Worm (Caenorhabditis elegans) whole organism, L4 larva: ENCODE measurements around the gene clc-7.

ENCODE experiments used
- D1046.2 ChIP-seq: fragments of 200-800 bp; sonication (Bioruptor generic); IDR thresholded peaks from 2 replicates; pipeline ENCODE4 v1.3.6; 2022; ENCODE audit warnings: missing genetic modification characterization, missing compliant biosample characterization
- R02D3.7 ChIP-seq: fragments of 150-350 bp; sonication (generic microtip); optimal IDR thresholded peaks from 3 replicates; lab custom pipeline; 2014; ENCODE audit warnings: missing biosample characterization, missing genetic modification characterization
- T20F7.1 ChIP-seq: fragments of 200-800 bp; sonication (Bioruptor generic); optimal IDR thresholded peaks from 2 replicates; lab custom pipeline; 2018; ENCODE audit warnings: mild to moderate bottlenecking, missing genetic modification characterization, missing compliant biosample characterization
- Y75B8A.6 ChIP-seq: fragments of 200-800 bp; sonication (Bioruptor generic); IDR thresholded peaks from 2 replicates; pipeline ENCODE4 v1.3.6; 2022; ENCODE audit warnings: missing genetic modification reagents, missing genetic modification characterization, missing compliant biosample characterization
- aha-1 ChIP-seq: fragments of 150-350 bp; peaks from one replicate; lab custom pipeline; 2014; ENCODE audit warnings: missing biosample characterization, missing genetic modification characterization
- aly-2 ChIP-seq: sonication (generic microtip); optimal IDR thresholded peaks from 2 replicates; lab custom pipeline; 2018; ENCODE audit warnings: missing biosample characterization, missing genetic modification characterization
- arid-1 ChIP-seq: fragments of 200-800 bp; sonication (Bioruptor generic); conservative IDR thresholded peaks from 2 replicates; pipeline ENCODE4 v1.3.6; 2022; ENCODE audit warnings: missing genetic modification reagents, missing genetic modification characterization, missing compliant biosample characterization
- attf-4 ChIP-seq: sonication (generic microtip); optimal IDR thresholded peaks from 3 replicates; lab custom pipeline; 2017; ENCODE audit warnings: missing biosample characterization, missing genetic modification characterization
- ceh-20 ChIP-seq: fragments of 200-800 bp; sonication (Bioruptor generic); IDR thresholded peaks from 2 replicates; pipeline ENCODE4 v1.3.6; 2022; ENCODE audit warnings: missing genetic modification reagents, missing genetic modification characterization, missing compliant biosample characterization
- cey-2 ChIP-seq: sonication (generic microtip); optimal IDR thresholded peaks from 3 replicates; lab custom pipeline; 2017; ENCODE audit warnings: missing genetic modification characterization, mild to moderate bottlenecking, missing compliant biosample characterization, antibody characterized with exemption, borderline replicate concordance; ENCODE audit not compliant: insufficient read depth
- daf-12 ChIP-seq: fragments of 150-350 bp; optimal IDR thresholded peaks from 2 replicates; lab custom pipeline; 2014; ENCODE audit warnings: missing biosample characterization, missing genetic modification reagents, missing genetic modification characterization
- daf-8 ChIP-seq: fragments of 200-800 bp; sonication (Bioruptor generic); IDR thresholded peaks from 2 replicates; pipeline ENCODE4 v1.3.6; 2022; ENCODE audit warnings: missing genetic modification characterization, missing compliant biosample characterization
- dmd-6 ChIP-seq: fragments of 200-800 bp; sonication (Bioruptor generic); IDR thresholded peaks from 2 replicates; pipeline ENCODE4 v1.3.6; 2022; ENCODE audit warnings: missing genetic modification reagents, missing genetic modification characterization, missing compliant biosample characterization
- dmd-9 ChIP-seq: fragments of 200-800 bp; sonication (Bioruptor generic); IDR thresholded peaks from 2 replicates; pipeline ENCODE4 v1.3.6; 2022; ENCODE audit warnings: missing genetic modification reagents, missing genetic modification characterization, missing compliant biosample characterization
- dpl-1 ChIP-seq: fragments of 150-350 bp; optimal IDR thresholded peaks from 2 replicates; lab custom pipeline; 2014; ENCODE audit warnings: missing biosample characterization, missing genetic modification reagents, missing genetic modification characterization
- duxl-1 ChIP-seq: sonication (generic microtip); optimal IDR thresholded peaks from 2 replicates; lab custom pipeline; 2016; ENCODE audit warnings: mild to moderate bottlenecking, missing genetic modification characterization, moderate library complexity, missing compliant biosample characterization; ENCODE audit not compliant: poor library complexity
- dve-1 ChIP-seq: sonication (generic microtip); optimal IDR thresholded peaks from 2 replicates; lab custom pipeline; 2017; ENCODE audit warnings: antibody characterized with exemption, mild to moderate bottlenecking, missing genetic modification characterization, missing compliant biosample characterization; ENCODE audit not compliant: insufficient read depth
- fkh-10 ChIP-seq: fragments of 150-350 bp; optimal IDR thresholded peaks from 2 replicates; lab custom pipeline; 2014; ENCODE audit warnings: missing biosample characterization, missing genetic modification reagents, missing genetic modification characterization
- fos-1 ChIP-seq: fragments of 150-350 bp; optimal IDR thresholded peaks from 2 replicates; lab custom pipeline; 2014; ENCODE audit warnings: missing biosample characterization, missing genetic modification characterization
- hif-1 ChIP-seq, 2 experiments: sonication (generic microtip); optimal IDR thresholded peaks; 2 replicates each; lab custom pipeline; 2016 to 2017; ENCODE audit warnings: missing compliant biosample characterization in 2 of 2, missing genetic modification characterization in 2 of 2, missing genetic modification reagents in 2 of 2, missing genotype in 2 of 2, mild to moderate bottlenecking in 1 of 2
- hlh-11 ChIP-seq: fragments of 200-800 bp; sonication (Bioruptor generic); optimal IDR thresholded peaks from 2 replicates; lab custom pipeline; 2018; ENCODE audit warnings: mild to moderate bottlenecking, missing genetic modification characterization, missing compliant biosample characterization
- hlh-30 ChIP-seq: sonication (generic microtip); optimal IDR thresholded peaks from 2 replicates; lab custom pipeline; 2017; ENCODE audit warnings: antibody characterized with exemption, mild to moderate bottlenecking, missing genetic modification characterization, missing compliant biosample characterization; ENCODE audit not compliant: insufficient read depth
- lin-29 ChIP-seq: fragments of 200-800 bp; sonication (Bioruptor generic); IDR thresholded peaks from 2 replicates; pipeline ENCODE4 v1.3.6; 2022; ENCODE audit warnings: missing genetic modification reagents, missing genetic modification characterization, missing compliant biosample characterization
- mdl-1 ChIP-seq, 2 experiments: fragments of 150-350 bp in 1 of 2; sonication (generic microtip) in 1 of 2; optimal IDR thresholded peaks; 2 replicates each; lab custom pipeline; 2014 to 2017; ENCODE audit warnings: missing biosample characterization in 2 of 2, missing genetic modification characterization in 2 of 2
- mep-1 ChIP-seq: fragments of 150-350 bp; sonication (generic microtip); optimal IDR thresholded peaks from 3 replicates; lab custom pipeline; 2014; ENCODE audit warnings: missing biosample characterization, missing genetic modification characterization
- mes-2 ChIP-seq: sonication (generic microtip); optimal IDR thresholded peaks from 2 replicates; lab custom pipeline; 2016; ENCODE audit warnings: missing genotype, mild to moderate bottlenecking, missing genetic modification characterization, missing compliant biosample characterization; ENCODE audit not compliant: poor library complexity, severe bottlenecking
- nhr-237 ChIP-seq: sonication (generic microtip); optimal IDR thresholded peaks from 2 replicates; lab custom pipeline; 2017; ENCODE audit warnings: missing biosample characterization, missing genetic modification characterization
- nhr-41 ChIP-seq: fragments of 200-800 bp; sonication (Bioruptor generic); IDR thresholded peaks from 2 replicates; pipeline ENCODE4 v1.3.6; 2022; ENCODE audit warnings: missing genetic modification reagents, missing genetic modification characterization, missing compliant biosample characterization
- nhr-6 ChIP-seq: fragments of 150-350 bp; optimal IDR thresholded peaks from 2 replicates; lab custom pipeline; 2014; ENCODE audit warnings: missing biosample characterization, missing genetic modification characterization
- pha-4 ChIP-seq, 2 experiments: fragments of 150-350 bp in 1 of 2; fragments of 200-800 bp in 1 of 2; sonication (Bioruptor generic) in 1 of 2; IDR thresholded peaks in 1 of 2; optimal IDR thresholded peaks in 1 of 2; 2 replicates each; pipeline versions ENCODE4 v1.3.6 to Lab custom; 2014 to 2022; ENCODE audit warnings: missing genetic modification characterization in 2 of 2, missing genetic modification reagents in 2 of 2, missing biosample characterization in 1 of 2, missing compliant biosample characterization in 1 of 2
- rbr-2 ChIP-seq: sonication (generic microtip); optimal IDR thresholded peaks from 2 replicates; lab custom pipeline; 2016; ENCODE audit warnings: missing genotype, missing genetic modification characterization, missing compliant biosample characterization
- sdz-12 ChIP-seq: fragments of 200-800 bp; sonication (Bioruptor generic); optimal IDR thresholded peaks from 2 replicates; lab custom pipeline; 2018; ENCODE audit warnings: mild to moderate bottlenecking, missing genetic modification characterization, missing compliant biosample characterization
- snpc-1.2 ChIP-seq: fragments of 200-800 bp; sonication (Bioruptor generic); IDR thresholded peaks from 2 replicates; pipeline ENCODE4 v1.3.6; 2022; ENCODE audit warnings: missing genetic modification reagents, missing genetic modification characterization, missing compliant biosample characterization
- snpc-4 ChIP-seq: fragments of 150-350 bp; optimal IDR thresholded peaks from 2 replicates; lab custom pipeline; 2014; ENCODE audit warnings: missing biosample characterization, missing genetic modification characterization
- tag-97 ChIP-seq: fragments of 200-800 bp; sonication (Bioruptor generic); IDR thresholded peaks from 2 replicates; pipeline ENCODE4 v1.3.6; 2022; ENCODE audit warnings: missing genetic modification characterization, missing compliant biosample characterization
- tra-1 ChIP-seq: fragments of 200-800 bp; sonication (Bioruptor generic); IDR thresholded peaks from 2 replicates; pipeline ENCODE4 v1.3.6; 2022; ENCODE audit warnings: missing genetic modification reagents, missing genetic modification characterization, missing compliant biosample characterization
- unc-39 ChIP-seq: sonication (generic microtip); optimal IDR thresholded peaks from 2 replicates; lab custom pipeline; 2017; ENCODE audit warnings: missing biosample characterization, missing genetic modification characterization
- unc-62 ChIP-seq, 3 experiments: fragments of 150-350 bp in 1 of 3; sonication (generic microtip); optimal IDR thresholded peaks in 2 of 3; peaks in 1 of 3; 1 replicate in 1 of 3; 2 replicates in 2 of 3; lab custom pipeline; 2014 to 2017; ENCODE audit warnings: missing biosample characterization in 3 of 3, missing genetic modification characterization in 3 of 3, missing genetic modification reagents in 3 of 3, missing genotype in 1 of 3
- zfp-3 ChIP-seq: fragments of 200-800 bp; sonication (Bioruptor generic); conservative IDR thresholded peaks from 2 replicates; pipeline ENCODE4 v1.3.6; 2022; ENCODE audit warnings: missing genetic modification reagents, missing genetic modification characterization, missing compliant biosample characterization
- zip-2 ChIP-seq: fragments of 150-350 bp; optimal IDR thresholded peaks from 2 replicates; lab custom pipeline; 2014; ENCODE audit warnings: missing biosample characterization, missing genetic modification characterization
- ztf-11 ChIP-seq: fragments of 150-350 bp; optimal IDR thresholded peaks from 2 replicates; lab custom pipeline; 2014; ENCODE audit warnings: missing biosample characterization, missing genetic modification characterization

clc-7 gene

DNA sequence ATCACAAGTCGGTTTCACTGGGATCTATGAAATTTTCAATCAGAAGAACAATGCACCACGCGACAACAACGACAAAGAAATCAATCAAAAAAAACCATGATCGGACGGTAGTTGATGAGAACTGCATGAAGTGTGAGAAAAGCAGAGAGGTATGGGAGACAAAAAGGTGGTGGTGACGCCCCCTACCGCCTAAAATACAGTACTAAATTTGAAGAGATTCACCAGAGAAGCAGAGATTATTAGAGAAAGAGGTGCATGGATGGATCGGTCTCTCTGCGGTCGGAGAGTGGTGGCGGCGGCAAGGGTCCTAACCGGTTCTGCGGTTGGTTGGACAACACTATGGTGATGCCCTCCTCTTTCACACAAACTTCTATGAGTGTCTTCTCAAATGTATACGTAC, 51.4 kb downstream of the clc-7 start (continued):
- TF ChIP-seq mdl-1 (tag; optimal IDR thresholded peaks at IDR 0.05; lab: Kevin White, UChicago) = peak; percentile 23 to 75
- TF ChIP-seq zfp-3 (GFP tag; lab: Robert Waterston, UW) = no peak
- TF ChIP-seq mep-1 (tag; lab: Kevin White, UChicago) = peak; percentile 42
- TF ChIP-seq unc-62 (GFP tag; optimal IDR thresholded peaks at IDR 0.05 in 1 of 2; lab: Kevin White, UChicago) = peak in 1 of 2 experiments; percentile 8
- TF ChIP-seq unc-62 (tag; optimal IDR thresholded peaks at IDR 0.05; lab: Kevin White, UChicago) = no peak

DNA sequence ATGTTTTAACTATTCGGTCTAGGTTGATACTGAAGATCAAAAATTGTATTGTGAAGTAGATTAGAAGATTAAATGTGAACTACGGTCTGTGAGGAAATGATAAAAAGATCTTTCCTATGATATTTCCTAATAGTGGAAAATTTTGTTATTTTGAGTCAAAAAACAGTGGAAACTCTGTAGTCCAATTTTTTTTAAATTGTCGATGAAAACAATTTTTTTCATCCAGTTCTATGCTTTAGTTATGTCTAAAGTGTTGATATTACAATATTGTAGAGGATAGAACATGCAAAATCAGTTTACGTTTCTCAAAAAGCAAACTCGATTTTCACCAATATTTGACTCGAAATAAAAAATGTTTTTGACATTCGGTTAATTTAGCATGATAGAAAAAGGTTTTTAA, 51.8 kb downstream of the clc-7 start:
- peak; percentile 92 for TF ChIP-seq aha-1 (tag; lab: Kevin White, UChicago)
- no peak for TF ChIP-seq aly-2 (tag; lab: Kevin White, UChicago)
- no peak for TF ChIP-seq dpl-1 (GFP tag; lab: Kevin White, UChicago)
- no peak for TF ChIP-seq dve-1
- peak; percentile 6 for TF ChIP-seq T20F7.1
- no peak for TF ChIP-seq snpc-4
- no peak for TF ChIP-seq duxl-1 (tag; lab: Kevin White, UChicago)
- TF ChIP-seq dmd-6 (GFP tag; lab: Robert Waterston, UW) = no peak
- TF ChIP-seq sdz-12 (GFP tag; lab: Kevin White, UChicago) = no peak
- TF ChIP-seq Y75B8A.6 (GFP tag; lab: Robert Waterston, UW) = no peak
- no peak for TF ChIP-seq tag-97 (GFP tag; lab: Robert Waterston, UW)
- no peak for TF ChIP-seq daf-8 (GFP tag; lab: Robert Waterston, UW)
- no peak for TF ChIP-seq R02D3.7
- TF ChIP-seq nhr-237 (tag; lab: Kevin White, UChicago) = no peak
- TF ChIP-seq, all 104 proteins: peak for 2

ce11 chrX:5120196-5120595, 52.3 kb downstream of the clc-7 start:
- TF ChIP-seq D1046.2 (GFP tag; lab: Robert Waterston, UW) (no peak), hlh-30 (tag; lab: Kevin White, UChicago) (peak; percentile 49), fos-1 (tag; lab: Kevin White, UChicago) (no peak), aha-1 (tag; lab: Kevin White, UChicago) (peak; percentile 75), nhr-6 (tag; lab: Kevin White, UChicago) (no peak), daf-12 (no peak)
- TF ChIP-seq, all 104 proteins: peak for 2

ce11 chrX:5120807-5121206, 52.9 kb downstream of the clc-7 start:
- TF ChIP-seq unc-62 (GFP tag; optimal IDR thresholded peaks at IDR 0.05 in 1 of 2; lab: Kevin White, UChicago) = peak in 1 of 2 experiments; percentile 73
- no peak for TF ChIP-seq unc-62 (tag; optimal IDR thresholded peaks at IDR 0.05; lab: Kevin White, UChicago)
- TF ChIP-seq pha-4 (GFP tag; IDR thresholded peaks at IDR 0.05; lab: Robert Waterston, UW) = no peak
- TF ChIP-seq pha-4 (tag; optimal IDR thresholded peaks at IDR 0.05; lab: Kevin White, UChicago) = no peak
- TF ChIP-seq lin-29 (GFP tag; lab: Robert Waterston, UW) = no peak
- 0 out of 2 replicates have a peak, but pooled peaks have one; percentile 7 for TF ChIP-seq tra-1 (GFP tag; lab: Robert Waterston, UW)
- no peak for TF ChIP-seq cey-2 (tag; lab: Kevin White, UChicago)
- no peak for TF ChIP-seq arid-1
- TF ChIP-seq mes-2 (tag; lab: Kevin White, UChicago) = peak; percentile 12
- TF ChIP-seq ceh-20 (GFP tag; lab: Robert Waterston, UW) = no peak
- no peak for TF ChIP-seq dmd-9 (GFP tag; lab: Robert Waterston, UW)
- no peak for TF ChIP-seq nhr-237 (tag; lab: Kevin White, UChicago)
- TF ChIP-seq ztf-11 (tag; lab: Kevin White, UChicago) = no peak
- TF ChIP-seq snpc-1.2 (GFP tag; lab: Robert Waterston, UW) = no peak
- TF ChIP-seq attf-4 (tag; lab: Kevin White, UChicago) = no peak
- TF ChIP-seq unc-39 = no peak
- TF ChIP-seq nhr-41 = no peak
- TF ChIP-seq zip-2 (tag; lab: Kevin White, UChicago) = no peak
- TF ChIP-seq snpc-4 = no peak
- no peak for TF ChIP-seq rbr-2
- TF ChIP-seq fkh-10 (GFP tag; lab: Kevin White, UChicago) = no peak
- no peak for TF ChIP-seq hlh-11 (tag; lab: Kevin White, UChicago)
- no peak for TF ChIP-seq sdz-12 (GFP tag; lab: Kevin White, UChicago)
- TF ChIP-seq aha-1 (tag; lab: Kevin White, UChicago) = no peak
- TF ChIP-seq hif-1 (tag; optimal IDR thresholded peaks at IDR 0.05; lab: Kevin White, UChicago) = no peak
- TF ChIP-seq, all 104 proteins: peak for 3
